Worm (Caenorhabditis elegans): ENCODE results near the gene Y9C9A.16.
"Not testable (repeated sequence)": the region's sequence is repeated elsewhere in the genome, so short reads cannot be mapped to it uniquely, and the experiment has no call there.

Gene Y9C9A.16

DNA sequence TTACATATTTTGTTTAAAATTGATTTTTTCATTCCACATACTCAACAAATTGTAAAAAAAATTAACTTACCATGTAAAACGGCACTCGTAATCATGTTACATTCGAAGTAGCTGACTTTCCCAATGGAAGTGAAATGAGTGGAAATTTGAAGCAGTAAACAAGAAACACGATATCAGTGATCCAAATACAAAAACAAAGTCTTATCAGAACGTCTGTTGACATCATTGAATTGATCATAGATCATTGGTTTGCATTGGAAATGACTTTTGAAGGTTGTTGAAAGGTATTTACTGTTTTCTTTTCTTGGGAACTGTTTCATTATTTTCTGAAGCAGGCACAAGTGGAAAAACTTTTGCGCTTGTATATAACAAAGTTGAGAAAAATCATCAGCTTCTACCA is at the start of gene Y9C9A.16:
Gene Y9C9A.16 (minus strand): TSS at position 131 of the 400 bp plus-strand sequence.
- TF ChIP-seq him-1 (tag; optimal IDR thresholded peaks at IDR 0.05): no peak
- TF ChIP-seq W03F9.2 (tag; optimal IDR thresholded peaks at IDR 0.05): no peak
- TF ChIP-seq dao-5 (tag; optimal IDR thresholded peaks at IDR 0.05): no peak

- no peak for TF ChIP-seq him-1 (tag; optimal IDR thresholded peaks at IDR 0.05)
- TF ChIP-seq dao-5 (tag; optimal IDR thresholded peaks at IDR 0.05): no peak
- no peak for TF ChIP-seq W03F9.2 (tag; optimal IDR thresholded peaks at IDR 0.05)
Observed at ce11 chrIV:5025646-5026045, 49.7 kb upstream of the Y9C9A.16 start, which contains the start of gene C09B9.85. Gene C09B9.85, minus strand, starts transcription at chrIV:5025746.

DNA sequence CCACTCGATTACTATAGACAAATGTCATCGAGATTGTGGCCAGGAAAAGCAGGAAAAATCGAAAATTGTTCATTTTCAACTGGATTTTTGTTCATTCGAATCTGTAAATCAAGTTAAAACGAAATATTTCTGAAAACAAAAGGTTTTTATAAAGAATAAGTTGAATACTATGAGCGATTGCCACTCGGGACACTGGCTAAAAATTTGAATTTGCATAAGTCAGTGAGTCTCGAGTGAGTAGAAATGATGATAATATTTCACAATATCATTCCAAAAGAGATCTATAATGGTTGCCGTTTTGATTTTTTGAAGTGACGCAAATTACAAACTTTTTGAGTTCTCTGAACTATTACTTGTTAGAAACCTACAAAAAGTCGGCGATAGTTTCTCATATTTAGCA is 44.6 kb upstream of the Y9C9A.16 start, which contains the start of gene T28H11.8:
Gene T28H11.8 (minus strand): TSS at position 101 of the 400 bp plus-strand sequence.
- TF ChIP-seq dao-5 (tag; optimal IDR thresholded peaks at IDR 0.05) (no peak), him-1 (tag; optimal IDR thresholded peaks at IDR 0.05) (no peak), W03F9.2 (tag; optimal IDR thresholded peaks at IDR 0.05) (no peak)

DNA sequence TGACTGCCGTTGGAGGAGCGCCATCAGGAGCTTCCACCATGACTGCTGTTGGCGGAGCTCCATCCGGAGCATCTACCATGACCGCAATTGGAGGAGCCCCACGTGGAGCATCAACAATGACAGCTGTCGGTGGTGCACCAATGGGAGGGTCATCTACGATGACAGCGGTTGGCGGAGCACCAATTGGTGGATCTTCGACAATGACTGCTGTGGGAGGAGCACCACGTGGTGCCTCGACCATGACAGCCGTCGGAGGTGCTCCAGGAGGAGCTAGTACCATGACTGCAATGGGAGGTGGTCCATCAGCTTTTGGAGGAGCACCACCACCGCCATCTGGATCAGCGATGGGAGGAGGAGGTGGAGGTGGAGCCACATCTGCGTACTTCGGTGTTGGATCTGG is 41.1 kb upstream of the Y9C9A.16 start, which contains the start of gene T28H11.7:
Gene T28H11.7 (minus strand): TSS at position 101 of the 400 bp plus-strand sequence.
- TF ChIP-seq him-1, dao-5, W03F9.2 (tag; optimal IDR thresholded peaks at IDR 0.05): not testable (repeated sequence)

- TF ChIP-seq him-1, dao-5, W03F9.2 (tag; optimal IDR thresholded peaks at IDR 0.05): not testable (repeated sequence)
Observed at ce11 chrIV:5016461-5016860, 40.5 kb upstream of the Y9C9A.16 start, which contains the start of gene ssq-4. Gene ssq-4, plus strand, starts transcription at chrIV:5016479.

DNA sequence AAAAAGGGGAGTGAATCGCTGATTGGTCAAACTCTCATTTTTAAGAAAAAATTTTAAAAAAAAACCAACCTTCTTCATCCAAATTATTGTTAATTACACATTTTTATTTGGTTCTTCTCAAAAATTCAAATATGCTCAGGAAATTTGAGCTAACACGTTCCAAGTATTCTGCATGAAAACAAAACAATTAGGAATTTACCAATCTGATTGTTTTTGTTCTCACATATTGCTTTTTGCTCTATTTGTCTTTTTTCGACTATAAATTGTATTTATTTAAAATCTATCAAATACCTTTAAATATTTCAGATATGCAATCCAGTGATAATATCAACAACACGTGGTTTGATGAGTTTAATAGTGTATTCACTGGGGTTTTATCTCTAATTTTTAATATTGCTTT is 36.3 kb upstream of the Y9C9A.16 start, which contains the start of gene srm-1:
Gene srm-1 (plus strand): TSS at position 301 of the 400 bp plus-strand sequence.
- TF ChIP-seq W03F9.2 (tag; optimal IDR thresholded peaks at IDR 0.05): no peak
- TF ChIP-seq him-1 (tag; optimal IDR thresholded peaks at IDR 0.05): no peak
- TF ChIP-seq dao-5 (tag; optimal IDR thresholded peaks at IDR 0.05): no peak

- TF ChIP-seq W03F9.2 (tag; optimal IDR thresholded peaks at IDR 0.05) (no peak), dao-5 (tag; optimal IDR thresholded peaks at IDR 0.05) (no peak), him-1 (tag; optimal IDR thresholded peaks at IDR 0.05) (no peak)
Observed at ce11 chrIV:5008378-5008777, 32.5 kb upstream of the Y9C9A.16 start, which contains the start of gene srm-2. Gene srm-2, plus strand, starts transcription at chrIV:5008678.

- TF ChIP-seq W03F9.2 (tag; optimal IDR thresholded peaks at IDR 0.05) (no peak), dao-5 (tag; optimal IDR thresholded peaks at IDR 0.05) (no peak), him-1 (tag; optimal IDR thresholded peaks at IDR 0.05) (no peak)
Observed at ce11 chrIV:5005154-5005553, 29.2 kb upstream of the Y9C9A.16 start.

- TF ChIP-seq dao-5 (tag; optimal IDR thresholded peaks at IDR 0.05) (no peak), W03F9.2 (tag; optimal IDR thresholded peaks at IDR 0.05) (no peak), him-1 (tag; optimal IDR thresholded peaks at IDR 0.05) (no peak)
Observed at ce11 chrIV:5002448-5002847, 26.5 kb upstream of the Y9C9A.16 start, which contains the start of gene pes-1. Gene pes-1, plus strand, starts transcription at chrIV:5002748.

ce11 chrIV:4996956-4997355 is 21.0 kb upstream of the Y9C9A.16 start:
- TF ChIP-seq W03F9.2 (tag; optimal IDR thresholded peaks at IDR 0.05): no peak
- TF ChIP-seq dao-5 (tag; optimal IDR thresholded peaks at IDR 0.05): no peak
- TF ChIP-seq him-1 (tag; optimal IDR thresholded peaks at IDR 0.05): no peak

- TF ChIP-seq W03F9.2 (tag; optimal IDR thresholded peaks at IDR 0.05): no peak
- TF ChIP-seq him-1 (tag; optimal IDR thresholded peaks at IDR 0.05): no peak
- no peak for TF ChIP-seq dao-5 (tag; optimal IDR thresholded peaks at IDR 0.05)
Observed at ce11 chrIV:4995842-4996241, 19.9 kb upstream of the Y9C9A.16 start, which contains the start of gene ssq-2. Gene ssq-2, plus strand, starts transcription at chrIV:4996142.

- no peak for TF ChIP-seq him-1 (tag; optimal IDR thresholded peaks at IDR 0.05)
- TF ChIP-seq dao-5 (tag; optimal IDR thresholded peaks at IDR 0.05): no peak
- TF ChIP-seq W03F9.2 (tag; optimal IDR thresholded peaks at IDR 0.05): no peak
Observed at ce11 chrIV:4993128-4993527, 17.2 kb upstream of the Y9C9A.16 start.

- no peak for TF ChIP-seq W03F9.2 (tag; optimal IDR thresholded peaks at IDR 0.05)
- TF ChIP-seq dao-5 (tag; optimal IDR thresholded peaks at IDR 0.05): no peak
- TF ChIP-seq him-1 (tag; optimal IDR thresholded peaks at IDR 0.05): no peak
Observed at ce11 chrIV:4992089-4992488, 16.2 kb upstream of the Y9C9A.16 start, which contains the start of gene str-162. Gene str-162, plus strand, starts transcription at chrIV:4992389.

- TF ChIP-seq dao-5 (tag; optimal IDR thresholded peaks at IDR 0.05) (no peak), W03F9.2 (tag; optimal IDR thresholded peaks at IDR 0.05) (no peak), him-1 (tag; optimal IDR thresholded peaks at IDR 0.05) (no peak)
Observed at ce11 chrIV:4988531-4988930, 12.6 kb upstream of the Y9C9A.16 start, which contains the start of gene E03H12.7. Gene E03H12.7, minus strand, starts transcription at chrIV:4988631.

Data from whole organism, L4/young adult.